Worm (Caenorhabditis elegans) whole organism, late embryonic: Measurements from ENCODE around the gene F56C3.10.
"Not testable (repeated sequence)": the region's sequence is repeated elsewhere in the genome, so short reads cannot be mapped to it uniquely, and the experiment has no call there.

Experiments used
- F13H6.1 ChIP-seq: sonication (generic microtip); optimal IDR thresholded peaks from 2 replicates; lab custom pipeline; 2016; ENCODE audit warnings: missing genetic modification characterization, missing compliant biosample characterization
- K09A11.1 ChIP-seq: sonication (generic microtip); optimal IDR thresholded peaks from 2 replicates; lab custom pipeline; 2017; ENCODE audit warnings: antibody characterized with exemption, mild to moderate bottlenecking, missing genetic modification characterization, missing compliant biosample characterization; ENCODE audit not compliant: insufficient read depth
- T23F11.4 ChIP-seq: fragments of 200-800 bp; sonication (Bioruptor generic); optimal IDR thresholded peaks from 2 replicates; lab custom pipeline; 2018; ENCODE audit warnings: mild to moderate bottlenecking, missing genetic modification characterization, missing compliant biosample characterization
- Y22D7AL.16 ChIP-seq: sonication (generic microtip); optimal IDR thresholded peaks from 2 replicates; lab custom pipeline; 2016; ENCODE audit warnings: missing genetic modification characterization, missing compliant biosample characterization
- ahr-1 ChIP-seq: sonication (generic microtip); optimal IDR thresholded peaks from 2 replicates; lab custom pipeline; 2016; ENCODE audit warnings: missing genetic modification characterization, missing compliant biosample characterization
- ceh-14 ChIP-seq: sonication (generic microtip); optimal IDR thresholded peaks from 2 replicates; lab custom pipeline; 2016; ENCODE audit warnings: missing genotype, missing genetic modification characterization, missing compliant biosample characterization
- ceh-2 ChIP-seq: sonication (generic microtip); optimal IDR thresholded peaks from 2 replicates; lab custom pipeline; 2016; ENCODE audit warnings: missing genotype, missing genetic modification characterization, missing compliant biosample characterization
- ceh-24 ChIP-seq: sonication (generic microtip); optimal IDR thresholded peaks from 2 replicates; lab custom pipeline; 2016; ENCODE audit warnings: mild to moderate bottlenecking, missing genetic modification characterization, missing compliant biosample characterization
- ceh-34 ChIP-seq: sonication (generic microtip); optimal IDR thresholded peaks from 2 replicates; lab custom pipeline; 2016; ENCODE audit warnings: mild to moderate bottlenecking, missing genetic modification characterization, missing compliant biosample characterization
- ceh-48 ChIP-seq: sonication (generic microtip); optimal IDR thresholded peaks from 2 replicates; lab custom pipeline; 2016; ENCODE audit warnings: missing genetic modification characterization, inconsistent platforms, missing compliant biosample characterization
- ceh-9 ChIP-seq: sonication (generic microtip); optimal IDR thresholded peaks from 2 replicates; lab custom pipeline; 2016; ENCODE audit warnings: mild to moderate bottlenecking, missing genetic modification characterization, inconsistent platforms, missing compliant biosample characterization
- dve-1 ChIP-seq: sonication (generic microtip); optimal IDR thresholded peaks from 2 replicates; lab custom pipeline; 2017; ENCODE audit warnings: antibody characterized with exemption, mild to moderate bottlenecking, missing genetic modification characterization, missing compliant biosample characterization
- elt-2 ChIP-seq: sonication (generic microtip); optimal IDR thresholded peaks from 2 replicates; lab custom pipeline; 2016; ENCODE audit warnings: missing genetic modification reagents, missing genetic modification characterization, missing compliant biosample characterization
- fax-1 ChIP-seq: sonication (generic microtip); optimal IDR thresholded peaks from 2 replicates; lab custom pipeline; 2016; ENCODE audit warnings: missing genotype, missing genetic modification characterization, missing compliant biosample characterization
- fkh-6 ChIP-seq: sonication (generic microtip); optimal IDR thresholded peaks from 2 replicates; lab custom pipeline; 2016; ENCODE audit warnings: missing genetic modification characterization, missing compliant biosample characterization
- hlh-15 ChIP-seq: sonication (generic microtip); optimal IDR thresholded peaks from 2 replicates; lab custom pipeline; 2016; ENCODE audit warnings: missing genetic modification characterization, missing compliant biosample characterization
- hlh-30 ChIP-seq: sonication (generic microtip); optimal IDR thresholded peaks from 2 replicates; lab custom pipeline; 2017; ENCODE audit warnings: antibody characterized with exemption, missing genetic modification characterization, missing compliant biosample characterization; ENCODE audit not compliant: insufficient read depth
- lim-6 ChIP-seq: sonication (generic microtip); optimal IDR thresholded peaks from 2 replicates; lab custom pipeline; 2016; ENCODE audit warnings: missing genetic modification characterization, missing compliant biosample characterization
- lin-11 ChIP-seq: fragments of 200-800 bp; sonication (Bioruptor generic); optimal IDR thresholded peaks from 2 replicates; lab custom pipeline; 2018; ENCODE audit warnings: mild to moderate bottlenecking, missing genetic modification characterization, missing compliant biosample characterization
- mec-3 ChIP-seq: sonication (generic microtip); optimal IDR thresholded peaks from 2 replicates; lab custom pipeline; 2016; ENCODE audit warnings: borderline replicate concordance, missing genetic modification characterization, missing compliant biosample characterization
- nfya-1 ChIP-seq: sonication (generic microtip); optimal IDR thresholded peaks from 2 replicates; lab custom pipeline; 2017; ENCODE audit warnings: missing genetic modification characterization, mild to moderate bottlenecking, missing compliant biosample characterization, antibody characterized with exemption, moderate library complexity
- odd-2 ChIP-seq: sonication (generic microtip); optimal IDR thresholded peaks from 2 replicates; lab custom pipeline; 2017; ENCODE audit warnings: antibody characterized with exemption, mild to moderate bottlenecking, missing genetic modification characterization, missing compliant biosample characterization
- pag-3 ChIP-seq: sonication (generic microtip); optimal IDR thresholded peaks from 2 replicates; lab custom pipeline; 2016; ENCODE audit warnings: missing compliant biosample characterization, missing genetic modification characterization, borderline replicate concordance
- pat-9 ChIP-seq: fragments of 200-800 bp; sonication (Bioruptor generic); optimal IDR thresholded peaks from 2 replicates; lab custom pipeline; 2018; ENCODE audit warnings: mild to moderate bottlenecking, missing genetic modification characterization, moderate library complexity, missing compliant biosample characterization
- pqm-1 ChIP-seq: sonication (generic microtip); optimal IDR thresholded peaks from 2 replicates; lab custom pipeline; 2016; ENCODE audit warnings: missing genetic modification characterization, missing compliant biosample characterization
- pros-1 ChIP-seq: fragments of 150-350 bp; optimal IDR thresholded peaks from 2 replicates; lab custom pipeline; 2014; ENCODE audit warnings: missing biosample characterization, missing genetic modification reagents, missing genetic modification characterization
- sdc-2 ChIP-seq: sonication (generic microtip); optimal IDR thresholded peaks from 2 replicates; lab custom pipeline; 2016; ENCODE audit warnings: missing genotype, missing genetic modification characterization, missing compliant biosample characterization
- tbx-2 ChIP-seq: sonication (generic microtip); optimal IDR thresholded peaks from 2 replicates; lab custom pipeline; 2016; ENCODE audit warnings: missing genetic modification characterization, missing compliant biosample characterization
- tbx-7 ChIP-seq: sonication (generic microtip); optimal IDR thresholded peaks from 2 replicates; lab custom pipeline; 2016; ENCODE audit warnings: missing genotype, missing genetic modification characterization, missing compliant biosample characterization
- unc-3 ChIP-seq, 2 experiments: fragments of 200-800 bp in 1 of 2; sonication (Bioruptor generic) in 1 of 2; sonication (generic microtip) in 1 of 2; conservative IDR thresholded peaks in 1 of 2; optimal IDR thresholded peaks in 1 of 2; 2 replicates each; pipeline versions ENCODE4 v1.3.6 to Lab custom; 2016 to 2022; ENCODE audit warnings: missing compliant biosample characterization in 2 of 2, missing genetic modification characterization in 2 of 2, missing genetic modification reagents in 1 of 2

Gene F56C3.10

DNA sequence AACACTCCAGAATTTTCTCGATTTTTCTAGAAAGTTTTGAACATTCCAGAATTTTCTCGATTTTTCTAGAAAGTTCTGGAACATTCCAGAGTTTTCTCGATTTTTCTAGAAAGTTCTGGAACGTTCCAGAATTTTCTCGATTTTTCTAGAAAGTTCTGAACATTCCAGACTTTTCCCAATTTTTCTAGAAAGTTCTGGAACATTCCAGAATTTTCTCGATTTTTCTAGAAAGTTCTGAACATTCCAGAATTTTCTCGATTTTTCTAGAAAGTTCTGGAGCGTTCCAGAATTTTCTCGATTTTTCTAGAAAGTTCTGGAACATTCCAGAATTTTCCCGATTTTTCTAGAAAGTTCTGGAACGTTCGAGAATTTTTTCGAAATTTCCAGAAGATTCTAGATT, 6.4 kb downstream of the F56C3.10 start:
- TF ChIP-seq unc-3 (GFP tag; conservative IDR thresholded peaks at IDR 0.05; lab: Robert Waterston, UW): peak; percentile 21; the same call in 1 of the 2 replicates
- not testable (repeated sequence) for TF ChIP-seq unc-3 (tag; optimal IDR thresholded peaks at IDR 0.05; lab: Kevin White, UChicago)

DNA sequence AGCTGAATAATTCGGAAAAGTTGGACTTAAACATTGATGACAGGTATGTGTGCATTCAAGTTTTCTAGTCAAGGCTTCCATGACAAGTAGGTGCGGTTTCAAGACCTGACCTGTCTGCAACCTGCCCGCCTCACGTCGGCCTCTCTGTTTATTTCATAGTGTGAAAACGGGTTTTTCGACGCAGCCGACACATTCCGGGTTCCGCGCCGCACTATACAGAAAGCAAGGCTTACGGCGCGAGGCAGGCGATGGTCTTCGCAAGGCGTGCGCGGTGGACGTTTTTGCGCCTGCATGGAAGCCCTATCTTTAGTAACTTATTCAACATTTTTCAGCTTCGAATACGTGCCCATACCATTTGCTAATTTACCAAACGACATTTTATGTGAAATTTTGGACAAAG, 9.0 kb downstream of the F56C3.10 start:
- no peak for TF ChIP-seq ceh-24 (tag; lab: Kevin White, UChicago)

DNA sequence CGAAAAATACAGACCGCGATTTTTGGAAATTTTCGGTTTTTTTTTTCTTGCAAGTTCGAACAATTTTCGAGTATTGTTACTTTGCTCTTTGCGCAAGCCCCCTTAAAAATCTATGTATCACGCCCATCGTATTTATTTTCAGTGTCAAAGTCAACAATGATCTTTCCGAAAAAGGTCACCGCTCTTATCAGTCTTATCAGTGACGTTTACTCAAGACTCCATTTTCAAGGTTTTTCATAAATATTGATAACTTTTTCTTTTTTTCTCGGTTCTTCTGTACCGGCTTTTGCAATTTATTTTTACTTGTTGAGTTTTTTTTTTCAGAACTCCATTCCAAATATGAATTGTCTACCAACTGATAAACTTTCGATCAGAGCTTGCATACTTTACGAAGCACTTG, 9.8 kb downstream of the F56C3.10 start, which contains the start of gene fbxa-190:
fbxa-190 (plus strand) TSS at position 325 of the 400 bp plus-strand sequence.
- TF ChIP-seq ceh-2 (no peak), elt-2 (peak; percentile 27), tbx-2 (tag; lab: Kevin White, UChicago) (no peak), F13H6.1 (tag; lab: Kevin White, UChicago) (no peak), ceh-14 (tag; lab: Kevin White, UChicago) (no peak), fkh-6 (tag; lab: Kevin White, UChicago) (no peak), mec-3 (no peak)

DNA sequence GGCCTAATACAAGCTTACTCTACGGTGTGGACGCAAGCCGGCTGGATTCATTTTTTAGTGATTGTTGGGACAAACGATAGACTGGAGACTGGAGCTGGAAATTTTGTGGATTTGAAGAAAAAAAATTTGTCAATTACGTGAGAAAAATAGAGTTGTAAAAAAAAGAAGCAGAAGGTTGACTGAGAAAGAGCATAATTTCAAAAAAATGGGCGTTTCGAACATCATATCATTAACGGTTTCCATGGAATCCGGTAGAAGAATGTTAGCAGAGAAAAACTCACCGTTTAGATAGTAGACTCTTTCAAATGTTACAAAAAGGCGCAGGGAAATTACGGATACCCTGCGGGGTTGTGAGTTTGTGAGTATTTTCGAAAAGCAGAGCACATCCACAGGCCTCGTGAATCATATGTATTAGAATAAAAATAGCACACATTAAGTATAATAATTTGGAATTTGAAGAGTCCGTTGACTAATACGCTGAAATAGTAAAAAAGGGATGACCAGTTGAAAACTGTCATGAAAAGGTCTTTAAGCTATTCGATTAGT, 10.7 kb downstream of the F56C3.10 start, which contains the start of gene F56C3.7:
F56C3.7 (minus strand) TSS at position 51 of the 546 bp plus-strand sequence.
- TF ChIP-seq ceh-48: no peak
- peak; percentile 95 for TF ChIP-seq sdc-2 (tag; lab: Kevin White, UChicago)

DNA sequence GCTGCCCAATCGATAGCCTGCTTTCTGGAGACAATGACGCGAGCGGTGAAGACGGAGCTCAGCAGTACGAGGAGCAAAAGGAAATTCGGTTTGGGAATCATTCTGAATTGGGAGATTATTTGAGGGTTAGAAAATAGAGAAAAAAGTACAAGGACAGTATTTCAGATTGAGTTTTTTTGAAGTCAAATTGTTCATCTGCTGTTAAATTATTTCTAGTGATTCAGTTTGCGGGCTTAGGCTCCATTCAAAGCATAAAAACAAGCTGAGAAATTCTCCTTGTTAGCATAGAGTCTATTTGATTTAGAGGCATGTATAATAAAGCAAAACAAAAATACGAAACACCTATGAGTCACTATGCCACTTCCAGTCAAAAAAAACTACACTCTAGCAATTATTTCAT, 14.0 kb downstream of the F56C3.10 start, which contains the start of gene dgn-2:
dgn-2 (minus strand) TSS at position 101 of the 400 bp plus-strand sequence.
- TF ChIP-seq ceh-2 (no peak), T23F11.4 (GFP tag; lab: Kevin White, UChicago) (no peak)

DNA sequence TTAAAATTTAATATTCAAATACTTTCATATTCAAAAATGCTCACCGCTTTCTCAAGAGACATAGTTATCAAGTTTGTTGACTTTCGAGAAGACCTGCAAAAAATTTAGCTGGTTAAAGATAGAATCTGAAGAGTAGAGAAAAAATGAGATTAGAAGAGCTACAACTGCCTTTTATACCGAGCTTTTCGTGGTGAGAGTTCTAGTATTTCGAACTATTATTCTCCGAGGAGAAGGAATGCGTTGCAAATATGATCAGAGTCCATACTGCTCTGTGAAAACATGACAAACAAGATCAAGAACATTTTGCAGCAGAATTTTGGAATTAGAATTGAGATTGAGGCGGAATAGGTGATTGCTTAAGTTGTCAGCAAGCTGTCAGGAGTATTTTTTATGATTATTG, 20.8 kb downstream of the F56C3.10 start, which contains the start of gene F56C3.4:
F56C3.4 (minus strand) TSS at position 101 of the 400 bp plus-strand sequence.
- TF ChIP-seq ahr-1 (tag; lab: Kevin White, UChicago) (no peak), ceh-34 (tag; lab: Kevin White, UChicago) (no peak), lim-6 (tag; lab: Kevin White, UChicago) (no peak), odd-2 (tag; lab: Kevin White, UChicago) (no peak), hlh-15 (tag; lab: Kevin White, UChicago) (no peak), pag-3 (no peak), K09A11.1 (tag; lab: Kevin White, UChicago) (no peak), pat-9 (tag; lab: Kevin White, UChicago) (no peak), pros-1 (tag; lab: Kevin White, UChicago) (no peak), lin-11 (tag; lab: Kevin White, UChicago) (no peak), hlh-30 (no peak), dve-1 (tag; lab: Kevin White, UChicago) (no peak), nfya-1 (tag; lab: Kevin White, UChicago) (no peak), tbx-7 (no peak), ceh-9 (tag; lab: Kevin White, UChicago) (no peak), Y22D7AL.16 (tag; lab: Kevin White, UChicago) (no peak), F13H6.1 (tag; lab: Kevin White, UChicago) (no peak), fax-1 (tag; lab: Kevin White, UChicago) (no peak), pqm-1 (tag; lab: Kevin White, UChicago) (no peak), fkh-6 (tag; lab: Kevin White, UChicago) (no peak)
